Fruit fly (Drosophila melanogaster) S2 (cell line): ENCODE measurements around the gene CG12661.

ENCODE experiments used
- CG8478 ChIP-seq: fragments of >200 bp; optimal IDR thresholded peaks from 2 replicates; lab custom pipeline; 2018
- CTCF ChIP-seq, 2 experiments: fragments of >200 bp; optimal IDR thresholded peaks; 2 replicates each; lab custom pipeline; 2018

dm6 chrX:8906805-8907546 is 16.5 kb downstream of the CG12661 start, which contains the start of gene rdgA:
- no peak for TF ChIP-seq CTCF (optimal IDR thresholded peaks at IDR 0.05; lab: Kevin White, UChicago)
- no peak for TF ChIP-seq CG8478 (lab: Kevin White, UChicago)
